Worm (Caenorhabditis elegans): ENCODE data around the gene F39G3.3.

DNA sequence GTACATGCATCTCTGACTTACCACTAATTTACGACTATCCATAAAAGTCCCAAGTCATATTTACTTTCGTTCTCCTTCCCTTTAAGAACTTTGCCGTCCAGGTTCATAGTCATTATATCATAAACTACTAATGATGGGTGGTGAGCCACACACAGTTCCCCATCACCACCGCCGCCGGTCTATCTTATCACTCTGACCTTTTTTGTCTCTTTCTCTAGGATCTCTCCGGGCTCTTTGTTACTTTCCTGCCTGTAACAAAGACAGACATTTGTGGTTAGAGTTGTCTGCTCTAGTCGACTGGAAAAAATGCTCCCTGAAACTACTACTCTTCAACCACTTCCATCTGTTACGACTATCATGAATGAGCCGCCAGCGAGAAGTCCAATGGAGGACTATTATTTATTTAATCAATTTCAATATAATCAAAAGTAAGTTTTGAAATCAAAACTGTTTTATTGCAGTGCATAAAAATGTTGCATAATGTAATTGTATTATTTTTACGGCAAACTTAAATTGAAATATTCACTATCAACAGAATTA, 38.8 kb downstream of the F39G3.3 start, which contains the start of gene elt-7:
- TF ChIP-seq nhr-77 (tag; optimal IDR thresholded peaks at IDR 0.05) = no peak
- TF ChIP-seq dve-1 (tag; optimal IDR thresholded peaks at IDR 0.05; ENCODE audit: insufficient read depth) = no peak
- no peak for TF ChIP-seq snpc-4 (tag; optimal IDR thresholded peaks at IDR 0.05)

Measured in whole organism, L4 larva.